Fruit fly (Drosophila melanogaster) whole organism, embryonic: ENCODE results near the gene CG4101.
A peak's percentile ranks its signal among the peaks of the same experiment; 100 is the strongest.

Experiments used
- Atf6 ChIP-seq: fragments of 200-800 bp; sonication (Bioruptor generic); IDR thresholded peaks from 2 replicates; pipeline ENCODE4 v1.3.6; 2022; ENCODE audit warnings: missing biosample characterization, missing genetic modification characterization
- C15 ChIP-seq: fragments of 200-800 bp; sonication (Bioruptor generic); IDR thresholded peaks from 3 replicates; pipeline ENCODE4 v1.3.6; 2022; ENCODE audit warnings: missing biosample characterization, missing genetic modification characterization
- CG1024 ChIP-seq: fragments of 200-800 bp; sonication (Bioruptor generic); IDR thresholded peaks from 2 replicates; pipeline ENCODE4 v1.3.6; 2022; ENCODE audit warnings: missing biosample characterization, missing genetic modification characterization
- CG10959 ChIP-seq: fragments of 200-800 bp; sonication (Bioruptor generic); IDR thresholded peaks from 2 replicates; pipeline ENCODE4 v1.3.6; 2022; ENCODE audit warnings: missing biosample characterization, missing genetic modification characterization
- CG11695 ChIP-seq: fragments of 200-800 bp; sonication (Bioruptor generic); IDR thresholded peaks from 3 replicates; pipeline ENCODE4 v1.3.6; 2022; ENCODE audit warnings: missing biosample characterization, missing genetic modification characterization
- CG12769 ChIP-seq: fragments of 200-800 bp; sonication (Bioruptor generic); optimal IDR thresholded peaks from 2 replicates; lab custom pipeline; 2019; ENCODE audit warnings: missing biosample characterization, mild to moderate bottlenecking, missing genetic modification characterization, moderate library complexity
- CG12942 ChIP-seq: fragments of 200-800 bp; sonication (Bioruptor generic); optimal IDR thresholded peaks from 3 replicates; lab custom pipeline; 2016; ENCODE audit warnings: missing biosample characterization, missing genetic modification characterization
- CG1603 ChIP-seq: fragments of 200-800 bp; sonication (Bioruptor generic); optimal IDR thresholded peaks from 2 replicates; lab custom pipeline; 2019; ENCODE audit warnings: missing biosample characterization, mild to moderate bottlenecking, missing genetic modification characterization, moderate library complexity
- CG16779 ChIP-seq: fragments of 200-800 bp; sonication (Bioruptor generic); IDR thresholded peaks from 2 replicates; pipeline ENCODE4 v1.3.6; 2022; ENCODE audit warnings: missing biosample characterization, missing genetic modification characterization
- CG1792 ChIP-seq: fragments of 200-800 bp; sonication (Bioruptor generic); optimal IDR thresholded peaks from 2 replicates; lab custom pipeline; 2016; ENCODE audit warnings: missing biosample characterization, missing genetic modification characterization
- CG18011 ChIP-seq: fragments of 200-800 bp; sonication (Bioruptor generic); optimal IDR thresholded peaks from 2 replicates; lab custom pipeline; 2017; ENCODE audit warnings: missing biosample characterization, missing genetic modification characterization, mild to moderate bottlenecking, moderate library complexity, missing genotype
- CG31224 ChIP-seq: fragments of 200-800 bp; sonication (Bioruptor generic); IDR thresholded peaks from 2 replicates; pipeline ENCODE4 v1.3.6; 2022; ENCODE audit warnings: missing biosample characterization, missing genetic modification characterization
- CG32767 ChIP-seq: fragments of 200-800 bp; sonication (Bioruptor generic); IDR thresholded peaks from 2 replicates; pipeline ENCODE4 v1.3.6; 2022; ENCODE audit warnings: missing biosample characterization, missing genetic modification characterization
- CG3281 ChIP-seq: fragments of 200-800 bp; sonication (Bioruptor generic); optimal IDR thresholded peaks from 3 replicates; lab custom pipeline; 2017; ENCODE audit warnings: missing biosample characterization, mild to moderate bottlenecking, missing genetic modification characterization
- CG4424 ChIP-seq: fragments of 200-800 bp; sonication (Bioruptor generic); optimal IDR thresholded peaks from 3 replicates; lab custom pipeline; 2016; ENCODE audit warnings: missing biosample characterization, missing genetic modification characterization
- CG6765 ChIP-seq: fragments of 200-800 bp; sonication (Bioruptor generic); optimal IDR thresholded peaks from 3 replicates; lab custom pipeline; 2017; ENCODE audit warnings: missing biosample characterization, mild to moderate bottlenecking, missing genetic modification characterization
- CG7839 ChIP-seq: fragments of 200-800 bp; sonication (Bioruptor generic); optimal IDR thresholded peaks from 3 replicates; lab custom pipeline; 2018; ENCODE audit warnings: missing biosample characterization, mild to moderate bottlenecking, missing genetic modification characterization, moderate library complexity
- CG8089 ChIP-seq: fragments of 200-800 bp; sonication (Bioruptor generic); optimal IDR thresholded peaks from 3 replicates; lab custom pipeline; 2016; ENCODE audit warnings: missing biosample characterization, missing genetic modification characterization
- CG9437 ChIP-seq: fragments of 200-800 bp; sonication (Bioruptor generic); optimal IDR thresholded peaks from 2 replicates; lab custom pipeline; 2018; ENCODE audit warnings: missing biosample characterization, mild to moderate bottlenecking, missing genetic modification characterization
- Deaf1 ChIP-seq: fragments of 200-800 bp; optimal IDR thresholded peaks from 3 replicates; lab custom pipeline; 2019; ENCODE audit warnings: missing biosample characterization, mild to moderate bottlenecking, missing genetic modification characterization, moderate library complexity
- Doc3 ChIP-seq: fragments of 200-800 bp; sonication (Bioruptor generic); IDR thresholded peaks from 3 replicates; pipeline ENCODE4 v1.3.6; 2022; ENCODE audit warnings: missing biosample characterization, missing genetic modification characterization; ENCODE audit not compliant: partially characterized antibody
- Dref ChIP-seq: fragments of 200-800 bp; sonication (Bioruptor generic); IDR thresholded peaks from 2 replicates; pipeline ENCODE4 v1.3.6; 2022; ENCODE audit warnings: missing biosample characterization, missing genetic modification characterization
- E2f2 ChIP-seq: fragments of 200-800 bp; sonication (Bioruptor generic); IDR thresholded peaks from 2 replicates; pipeline ENCODE4 v1.3.6; 2022; ENCODE audit warnings: missing biosample characterization, missing genetic modification characterization
- H15 ChIP-seq: fragments of 200-800 bp; sonication (Bioruptor generic); IDR thresholded peaks from 3 replicates; pipeline ENCODE4 v1.3.6; 2022; ENCODE audit warnings: missing biosample characterization, missing genetic modification characterization
- HmgZ ChIP-seq: fragments of 200-800 bp; sonication (Bioruptor generic); optimal IDR thresholded peaks from 2 replicates; lab custom pipeline; 2018; ENCODE audit warnings: missing biosample characterization, mild to moderate bottlenecking, missing genetic modification characterization
- Hr3 ChIP-seq: fragments of 200-800 bp; sonication (Bioruptor generic); optimal IDR thresholded peaks from 3 replicates; lab custom pipeline; 2016; ENCODE audit warnings: missing biosample characterization, missing genetic modification characterization
- MTF-1 ChIP-seq: fragments of 200-800 bp; sonication (Bioruptor generic); optimal IDR thresholded peaks from 2 replicates; lab custom pipeline; 2018; ENCODE audit warnings: missing biosample characterization, mild to moderate bottlenecking, missing genetic modification characterization, borderline replicate concordance
- Spps ChIP-seq: fragments of 200-800 bp; sonication (Bioruptor generic); optimal IDR thresholded peaks from 2 replicates; lab custom pipeline; 2018; ENCODE audit warnings: missing biosample characterization, mild to moderate bottlenecking, missing genetic modification characterization
- YL-1 ChIP-seq: fragments of 200-800 bp; sonication (Bioruptor generic); optimal IDR thresholded peaks from 3 replicates; lab custom pipeline; 2017; ENCODE audit warnings: missing biosample characterization, mild to moderate bottlenecking, missing genetic modification characterization
- abd-A ChIP-seq: fragments of 200-800 bp; sonication (Bioruptor generic); optimal IDR thresholded peaks from 3 replicates; lab custom pipeline; 2019; ENCODE audit warnings: missing biosample characterization, mild to moderate bottlenecking, missing genetic modification characterization, moderate library complexity
- ara ChIP-seq: fragments of 200-800 bp; sonication (Bioruptor generic); IDR thresholded peaks from 2 replicates; pipeline ENCODE4 v1.3.6; 2022; ENCODE audit warnings: missing biosample characterization, missing genetic modification characterization
- bab2 ChIP-seq: fragments of 200-800 bp; sonication (Bioruptor generic); optimal IDR thresholded peaks from 2 replicates; lab custom pipeline; 2016; ENCODE audit warnings: missing biosample characterization, missing genetic modification characterization
- cas ChIP-seq: fragments of 200-800 bp; sonication (Bioruptor generic); IDR thresholded peaks from 2 replicates; pipeline ENCODE4 v1.3.6; 2022; ENCODE audit warnings: missing biosample characterization, missing genetic modification characterization
- cg ChIP-seq: fragments of 200-800 bp; sonication (Bioruptor generic); optimal IDR thresholded peaks from 3 replicates; lab custom pipeline; 2019; ENCODE audit warnings: missing biosample characterization, mild to moderate bottlenecking, missing genetic modification characterization, moderate library complexity
- crol ChIP-seq: fragments of 200-800 bp; sonication (Bioruptor generic); IDR thresholded peaks from 2 replicates; pipeline ENCODE4 v1.3.6; 2022; ENCODE audit warnings: missing biosample characterization, missing genetic modification characterization
- cwo ChIP-seq: fragments of 200-800 bp; sonication (Bioruptor generic); optimal IDR thresholded peaks from 3 replicates; lab custom pipeline; 2017; ENCODE audit warnings: missing biosample characterization, missing genetic modification characterization, mild to moderate bottlenecking, moderate library complexity, missing genetic modification reagents
- dm ChIP-seq: fragments of 200-800 bp; sonication (Bioruptor generic); optimal IDR thresholded peaks from 3 replicates; lab custom pipeline; 2016; ENCODE audit warnings: missing biosample characterization, missing genetic modification characterization
- eyg ChIP-seq: fragments of 200-800 bp; sonication (Bioruptor generic); optimal IDR thresholded peaks from 3 replicates; lab custom pipeline; 2016; ENCODE audit warnings: missing biosample characterization, missing genetic modification characterization
- fd96Cb ChIP-seq: fragments of 200-800 bp; sonication (Bioruptor generic); optimal IDR thresholded peaks from 2 replicates; lab custom pipeline; 2018; ENCODE audit warnings: missing biosample characterization, mild to moderate bottlenecking, missing genetic modification characterization, moderate library complexity
- fru ChIP-seq: fragments of >200 bp; optimal IDR thresholded peaks from 2 replicates; lab custom pipeline; 2017
- grau ChIP-seq: fragments of 200-800 bp; optimal IDR thresholded peaks from 3 replicates; lab custom pipeline; 2019; ENCODE audit warnings: missing biosample characterization, mild to moderate bottlenecking, missing genetic modification characterization, moderate library complexity
- jumu ChIP-seq: fragments of 200-800 bp; sonication (Bioruptor generic); optimal IDR thresholded peaks from 3 replicates; lab custom pipeline; 2016; ENCODE audit warnings: missing biosample characterization, missing genetic modification characterization
- nerfin-1 ChIP-seq: fragments of 200-800 bp; sonication (Bioruptor generic); optimal IDR thresholded peaks from 3 replicates; lab custom pipeline; 2019; ENCODE audit warnings: missing biosample characterization, mild to moderate bottlenecking, missing genetic modification characterization, moderate library complexity
- nerfin-2 ChIP-seq: fragments of 200-800 bp; sonication (Bioruptor generic); IDR thresholded peaks from 2 replicates; pipeline ENCODE4 v1.3.6; 2022; ENCODE audit warnings: missing biosample characterization, missing genetic modification characterization; ENCODE audit not compliant: partially characterized antibody
- salm ChIP-seq: fragments of 200-800 bp; sonication (Bioruptor generic); optimal IDR thresholded peaks from 2 replicates; lab custom pipeline; 2018; ENCODE audit warnings: missing biosample characterization, mild to moderate bottlenecking, missing genetic modification characterization
- sc ChIP-seq, 3 experiments: fragments of >200 bp in 2 of 3; fragments of 200-800 bp in 1 of 3; sonication (Bioruptor generic) in 1 of 3; optimal IDR thresholded peaks; 2 replicates in 2 of 3; 3 replicates in 1 of 3; lab custom pipeline; 2017; ENCODE audit warnings: mild to moderate bottlenecking in 1 of 3, missing biosample characterization in 1 of 3, missing genetic modification characterization in 1 of 3, missing genetic modification reagents in 1 of 3
- shn ChIP-seq: fragments of 200-800 bp; sonication (Bioruptor generic); optimal IDR thresholded peaks from 3 replicates; lab custom pipeline; 2016; ENCODE audit warnings: missing biosample characterization, missing genetic modification characterization
- slbo ChIP-seq: fragments of 200-800 bp; sonication (Bioruptor generic); IDR thresholded peaks from 2 replicates; pipeline ENCODE4 v1.3.6; 2022; ENCODE audit warnings: missing biosample characterization, missing genetic modification characterization
- slou ChIP-seq: fragments of 200-800 bp; sonication (Bioruptor generic); optimal IDR thresholded peaks from 3 replicates; lab custom pipeline; 2016; ENCODE audit warnings: missing biosample characterization, missing genetic modification characterization
- sr ChIP-seq: fragments of 200-800 bp; sonication (Bioruptor generic); IDR thresholded peaks from 3 replicates; pipeline ENCODE4 v1.3.6; 2022; ENCODE audit warnings: missing biosample characterization, missing genetic modification characterization
- tup ChIP-seq: fragments of 200-800 bp; sonication (Bioruptor generic); optimal IDR thresholded peaks from 2 replicates; lab custom pipeline; 2016; ENCODE audit warnings: missing biosample characterization, mild to moderate bottlenecking, missing genetic modification characterization, moderate library complexity
- zen ChIP-seq: fragments of 200-800 bp; sonication (Bioruptor generic); optimal IDR thresholded peaks from 3 replicates; lab custom pipeline; 2018; ENCODE audit warnings: missing biosample characterization, mild to moderate bottlenecking, missing genetic modification characterization, moderate library complexity

The CG4101 gene

DNA sequence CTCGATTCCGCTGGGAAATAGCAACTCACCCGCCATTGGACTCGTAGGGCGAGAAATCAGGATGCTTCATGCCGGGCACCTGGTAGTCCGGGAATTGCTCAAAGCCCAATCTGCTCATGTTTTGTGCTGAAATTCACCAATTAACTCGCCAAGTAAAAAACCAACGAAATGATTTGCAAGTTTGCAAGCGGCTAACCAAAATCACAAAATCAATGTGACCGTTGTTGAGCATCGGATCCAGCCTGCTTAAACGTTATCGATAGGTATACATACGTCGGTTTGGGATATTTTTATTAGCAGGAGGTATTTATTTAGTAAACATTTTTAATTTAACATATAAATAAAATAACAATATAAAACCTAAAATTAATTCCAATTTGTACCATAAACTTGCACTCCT lies 2.1 kb upstream of the CG4101 start, which contains the start of gene Prosbeta6 (continued):
- TF ChIP-seq CG6765 (GFP tag; lab: Kevin White, UChicago) = no peak
- no peak for TF ChIP-seq CG10959 (GFP tag; lab: Robert Waterston, UW)
- no peak for TF ChIP-seq Hr3 (GFP tag; lab: Kevin White, UChicago)
- TF ChIP-seq zen (tag; lab: Kevin White, UChicago) = no peak
- TF ChIP-seq CG12769 (tag; lab: Kevin White, UChicago) = no peak
- no peak for TF ChIP-seq dm (GFP tag; lab: Kevin White, UChicago)
- peak; percentile 47 for TF ChIP-seq nerfin-1 (tag; lab: Kevin White, UChicago)
- no peak for TF ChIP-seq ara
- TF ChIP-seq cg (GFP tag; lab: Kevin White, UChicago) = no peak
- no peak for TF ChIP-seq salm (tag; lab: Kevin White, UChicago)
- peak; percentile 13 for TF ChIP-seq YL-1 (GFP tag; lab: Kevin White, UChicago)
- peak; percentile 5 for TF ChIP-seq HmgZ (tag; lab: Kevin White, UChicago)
- TF ChIP-seq slou (GFP tag; lab: Kevin White, UChicago) = no peak
- TF ChIP-seq cas (GFP tag; lab: Robert Waterston, UW) = no peak
- TF ChIP-seq Spps (tag; lab: Kevin White, UChicago) = no peak
- TF ChIP-seq CG1024 (GFP tag; lab: Robert Waterston, UW) = no peak
- no peak for TF ChIP-seq tup (GFP tag; lab: Kevin White, UChicago)
- TF ChIP-seq CG11695 (GFP tag; lab: Robert Waterston, UW) = no peak
- no peak for TF ChIP-seq Deaf1 (tag; lab: Kevin White, UChicago)
- TF ChIP-seq CG7839 = no peak
- TF ChIP-seq E2f2 (GFP tag; lab: Robert Waterston, UW) = peak; percentile 48
- TF ChIP-seq Atf6 = no peak
- no peak for TF ChIP-seq CG18011 (GFP tag; lab: Kevin White, UChicago)
- no peak for TF ChIP-seq nerfin-2 (GFP tag; lab: Robert Waterston, UW)
- TF ChIP-seq CG32767 (GFP tag; lab: Robert Waterston, UW) = no peak
- TF ChIP-seq shn (GFP tag; lab: Kevin White, UChicago) = no peak
- no peak for TF ChIP-seq abd-A (tag; lab: Kevin White, UChicago)
- TF ChIP-seq C15 (GFP tag; lab: Robert Waterston, UW) = no peak
- no peak for TF ChIP-seq H15 (GFP tag; lab: Robert Waterston, UW)
- no peak for TF ChIP-seq bab2 (GFP tag; lab: Kevin White, UChicago)
- no peak for TF ChIP-seq fd96Cb
- no peak for TF ChIP-seq sc (optimal IDR thresholded peaks at IDR 0.05; lab: Kevin White, UChicago)
- TF ChIP-seq sc (GFP tag; optimal IDR thresholded peaks at IDR 0.05; lab: Kevin White, UChicago) = no peak
- TF ChIP-seq Dref (GFP tag; lab: Robert Waterston, UW) = peak; percentile 71
- no peak for TF ChIP-seq cwo (GFP tag; lab: Kevin White, UChicago)
- no peak for TF ChIP-seq fru (lab: Kevin White, UChicago)
- no peak for TF ChIP-seq CG8089 (GFP tag; lab: Kevin White, UChicago)
- no peak for TF ChIP-seq CG9437
- no peak for TF ChIP-seq eyg (GFP tag; lab: Kevin White, UChicago)
- no peak for TF ChIP-seq CG3281 (GFP tag; lab: Kevin White, UChicago)
- peak; percentile 53; the same call in 1 of the 3 replicates for TF ChIP-seq Doc3
- TF ChIP-seq CG31224 (GFP tag; lab: Robert Waterston, UW) = no peak
- TF ChIP-seq CG12942 (GFP tag; lab: Kevin White, UChicago) = no peak
- peak; percentile 25 for TF ChIP-seq CG1603
- no peak for TF ChIP-seq sr (GFP tag; lab: Robert Waterston, UW)
- no peak for TF ChIP-seq CG16779 (GFP tag; lab: Robert Waterston, UW)
- no peak for TF ChIP-seq grau (tag; lab: Kevin White, UChicago)
- no peak for TF ChIP-seq crol (GFP tag; lab: Robert Waterston, UW)
- no peak for TF ChIP-seq MTF-1
- no peak for TF ChIP-seq CG4424
- no peak for TF ChIP-seq CG1792 (GFP tag; lab: Kevin White, UChicago)
- no peak for TF ChIP-seq jumu
- no peak for TF ChIP-seq slbo
